Fruit fly (Drosophila melanogaster) whole organism, pupa: ENCODE results near the gene Dip-C.
A peak's percentile ranks its signal among the peaks of the same experiment; 100 is the strongest.

ENCODE experiments used
- CG10348 ChIP-seq: fragments of 200-800 bp; sonication (Bioruptor generic); IDR thresholded peaks from 2 replicates; pipeline ENCODE4 v1.3.6; 2022; ENCODE audit warnings: missing biosample characterization, missing genetic modification characterization
- CG12605 ChIP-seq: fragments of 200-800 bp; sonication (Bioruptor generic); IDR thresholded peaks from 2 replicates; pipeline ENCODE4 v1.3.6; 2022; ENCODE audit warnings: missing biosample characterization, missing genetic modification characterization
- CG13204 ChIP-seq: fragments of 200-800 bp; sonication (Bioruptor generic); optimal IDR thresholded peaks from 2 replicates; lab custom pipeline; 2018; ENCODE audit warnings: missing biosample characterization, mild to moderate bottlenecking, missing genetic modification characterization, moderate library complexity
- CG14655 ChIP-seq: fragments of 200-800 bp; sonication (Bioruptor generic); optimal IDR thresholded peaks from 3 replicates; lab custom pipeline; 2017; ENCODE audit warnings: mild to moderate bottlenecking, missing biosample characterization, missing genetic modification reagents, missing genetic modification characterization
- CG15710 ChIP-seq: fragments of 200-800 bp; sonication (Bioruptor generic); optimal IDR thresholded peaks from 2 replicates; lab custom pipeline; 2018; ENCODE audit warnings: missing biosample characterization, mild to moderate bottlenecking, missing genetic modification characterization, moderate library complexity
- CG17806 ChIP-seq: fragments of 200-800 bp; sonication (Bioruptor generic); optimal IDR thresholded peaks from 2 replicates; lab custom pipeline; 2018; ENCODE audit warnings: missing biosample characterization, mild to moderate bottlenecking, missing genetic modification characterization, moderate library complexity
- CG32121 ChIP-seq: fragments of 200-800 bp; sonication (Bioruptor generic); IDR thresholded peaks from 2 replicates; pipeline ENCODE4 v1.3.6; 2022; ENCODE audit warnings: missing biosample characterization, missing genetic modification characterization
- CG34367 ChIP-seq: fragments of 200-800 bp; sonication (Bioruptor generic); optimal IDR thresholded peaks from 2 replicates; lab custom pipeline; 2018; ENCODE audit warnings: missing biosample characterization, mild to moderate bottlenecking, missing genetic modification characterization
- CG4496 ChIP-seq: fragments of 200-800 bp; sonication (Bioruptor generic); IDR thresholded peaks from 3 replicates; pipeline ENCODE4 v1.3.6; 2022; ENCODE audit warnings: missing biosample characterization, missing genetic modification characterization
- CG8159 ChIP-seq: fragments of 200-800 bp; sonication (Bioruptor generic); optimal IDR thresholded peaks from 3 replicates; lab custom pipeline; 2018; ENCODE audit warnings: missing biosample characterization, mild to moderate bottlenecking, missing genetic modification characterization, moderate library complexity
- CG8301 ChIP-seq: fragments of 200-800 bp; sonication (Bioruptor generic); optimal IDR thresholded peaks from 2 replicates; lab custom pipeline; 2018; ENCODE audit warnings: missing biosample characterization, mild to moderate bottlenecking, missing genetic modification characterization
- CG9948 ChIP-seq: fragments of 200-800 bp; sonication (Bioruptor generic); optimal IDR thresholded peaks from 2 replicates; lab custom pipeline; 2018; ENCODE audit warnings: missing biosample characterization, mild to moderate bottlenecking, missing genetic modification characterization, moderate library complexity
- D1 ChIP-seq: fragments of 200-800 bp; sonication (Bioruptor generic); optimal IDR thresholded peaks from 2 replicates; lab custom pipeline; 2018; ENCODE audit warnings: missing biosample characterization, mild to moderate bottlenecking, missing genetic modification characterization, moderate library complexity
- EcR ChIP-seq: fragments of 200-800 bp; sonication (Bioruptor generic); optimal IDR thresholded peaks from 3 replicates; lab custom pipeline; 2019; ENCODE audit warnings: missing biosample characterization, missing genetic modification characterization, mild to moderate bottlenecking, moderate library complexity, missing genetic modification reagents
- Ets98B ChIP-seq: fragments of 200-800 bp; sonication (Bioruptor generic); IDR thresholded peaks from 2 replicates; pipeline ENCODE4 v1.3.6; 2022; ENCODE audit warnings: missing biosample characterization, missing genetic modification characterization
- Pif1A ChIP-seq: fragments of 200-800 bp; sonication (Bioruptor generic); optimal IDR thresholded peaks from 3 replicates; lab custom pipeline; 2016; ENCODE audit warnings: missing biosample characterization, missing genetic modification characterization
- Pif1B ChIP-seq: fragments of 200-800 bp; sonication (Bioruptor generic); optimal IDR thresholded peaks from 3 replicates; lab custom pipeline; 2016; ENCODE audit warnings: missing biosample characterization, missing genetic modification characterization
- Snoo ChIP-seq: fragments of 200-800 bp; sonication (Bioruptor generic); optimal IDR thresholded peaks from 3 replicates; lab custom pipeline; 2017; ENCODE audit warnings: missing biosample characterization, mild to moderate bottlenecking, missing genetic modification characterization, inconsistent platforms
- fd96Ca ChIP-seq: fragments of 200-800 bp; sonication (Bioruptor generic); IDR thresholded peaks from 3 replicates; pipeline ENCODE4 v1.3.6; 2022; ENCODE audit warnings: missing biosample characterization, missing genetic modification characterization
- gl ChIP-seq: fragments of 200-800 bp; sonication (Bioruptor generic); optimal IDR thresholded peaks from 2 replicates; lab custom pipeline; 2018; ENCODE audit warnings: missing biosample characterization, mild to moderate bottlenecking, missing genetic modification characterization
- rn ChIP-seq: fragments of 200-800 bp; sonication (Bioruptor generic); IDR thresholded peaks from 2 replicates; pipeline ENCODE4 v1.3.6; 2022; ENCODE audit warnings: missing biosample characterization, missing genetic modification characterization

The Dip-C gene

dm6 chr3R:12369793-12370642, 43.5 kb downstream of the Dip-C start:
- TF ChIP-seq Pif1A (GFP tag; lab: Kevin White, UChicago) = no peak
- TF ChIP-seq fd96Ca (GFP tag; lab: Robert Waterston, UW) = no peak
- TF ChIP-seq rn (GFP tag; lab: Robert Waterston, UW) = no peak
- no peak for TF ChIP-seq D1 (tag; lab: Kevin White, UChicago)
- TF ChIP-seq Snoo (tag; lab: Kevin White, UChicago) = no peak
- no peak for TF ChIP-seq Ets98B (GFP tag; lab: Robert Waterston, UW)
- no peak for TF ChIP-seq CG34367 (tag; lab: Kevin White, UChicago)
- no peak for TF ChIP-seq CG9948

- peak; percentile 90 for TF ChIP-seq Ets98B (GFP tag; lab: Robert Waterston, UW)
- TF ChIP-seq Pif1A (GFP tag; lab: Kevin White, UChicago) = peak; percentile 53
- peak; percentile 72 for TF ChIP-seq CG9948
- no peak for TF ChIP-seq CG13204 (GFP tag; lab: Kevin White, UChicago)
- TF ChIP-seq rn (GFP tag; lab: Robert Waterston, UW) = no peak
- TF ChIP-seq CG34367 (tag; lab: Kevin White, UChicago) = peak; percentile 17
- TF ChIP-seq EcR = peak; percentile 48
- TF ChIP-seq Snoo (tag; lab: Kevin White, UChicago) = peak; percentile 14
- TF ChIP-seq CG12605 = peak; percentile 75
- TF ChIP-seq D1 (tag; lab: Kevin White, UChicago) = no peak
- peak; percentile 88 for TF ChIP-seq CG8301 (tag; lab: Kevin White, UChicago)
- peak; percentile 92 for TF ChIP-seq CG32121 (GFP tag; lab: Robert Waterston, UW)
- peak; percentile 39 for TF ChIP-seq CG17806
- peak; percentile 74 for TF ChIP-seq CG4496 (GFP tag; lab: Robert Waterston, UW)
- no peak for TF ChIP-seq gl (tag; lab: Kevin White, UChicago)
- peak; percentile 30 for TF ChIP-seq CG10348 (GFP tag; lab: Robert Waterston, UW)
- peak; percentile 24 for TF ChIP-seq CG15710 (tag; lab: Kevin White, UChicago)
- peak; percentile 86 for TF ChIP-seq CG14655 (GFP tag; lab: Kevin White, UChicago)
- peak; percentile 47 for TF ChIP-seq CG8159 (tag; lab: Kevin White, UChicago)
- peak; percentile 38 for TF ChIP-seq Pif1B (GFP tag; lab: Kevin White, UChicago)
- TF ChIP-seq fd96Ca (GFP tag; lab: Robert Waterston, UW) = peak; percentile 89; the same call in 2 of the 3 replicates
These were observed 44.3 kb downstream of the Dip-C start, which contains the start of gene GstD1 for dm6 chr3R:12369135-12369792. GstD1 (minus strand) TSS chr3R:12369268.

- no peak for TF ChIP-seq gl (tag; lab: Kevin White, UChicago)
- TF ChIP-seq Ets98B (GFP tag; lab: Robert Waterston, UW) = no peak
- TF ChIP-seq Snoo (tag; lab: Kevin White, UChicago) = no peak
- TF ChIP-seq CG4496 (GFP tag; lab: Robert Waterston, UW) = no peak
- no peak for TF ChIP-seq CG15710 (tag; lab: Kevin White, UChicago)
- TF ChIP-seq Pif1A (GFP tag; lab: Kevin White, UChicago) = no peak
- TF ChIP-seq Pif1B (GFP tag; lab: Kevin White, UChicago) = no peak
- no peak for TF ChIP-seq EcR
- TF ChIP-seq CG12605 = no peak
- TF ChIP-seq CG32121 (GFP tag; lab: Robert Waterston, UW) = no peak
These were observed 46.1 kb downstream of the Dip-C start, which contains the start of gene GstD9 for dm6 chr3R:12367464-12367863. GstD9 (minus strand) TSS chr3R:12367564.

dm6 chr3R:12365887-12366286, 47.7 kb downstream of the Dip-C start:
- no peak for TF ChIP-seq CG15710 (tag; lab: Kevin White, UChicago)
- no peak for TF ChIP-seq CG32121 (GFP tag; lab: Robert Waterston, UW)
- no peak for TF ChIP-seq Pif1A (GFP tag; lab: Kevin White, UChicago)
- TF ChIP-seq fd96Ca (GFP tag; lab: Robert Waterston, UW) = no peak
- no peak for TF ChIP-seq rn (GFP tag; lab: Robert Waterston, UW)
- TF ChIP-seq Snoo (tag; lab: Kevin White, UChicago) = no peak
- TF ChIP-seq D1 (tag; lab: Kevin White, UChicago) = no peak
- no peak for TF ChIP-seq CG12605
- TF ChIP-seq CG9948 = no peak
- no peak for TF ChIP-seq CG10348 (GFP tag; lab: Robert Waterston, UW)
- no peak for TF ChIP-seq CG8301 (tag; lab: Kevin White, UChicago)
- TF ChIP-seq gl (tag; lab: Kevin White, UChicago) = no peak
- no peak for TF ChIP-seq CG4496 (GFP tag; lab: Robert Waterston, UW)
- TF ChIP-seq, all 21 proteins: peak for 0

- TF ChIP-seq rn (GFP tag; lab: Robert Waterston, UW) (no peak), D1 (tag; lab: Kevin White, UChicago) (no peak), CG10348 (GFP tag; lab: Robert Waterston, UW) (no peak), CG34367 (tag; lab: Kevin White, UChicago) (no peak), CG17806 (no peak), CG12605 (no peak), CG9948 (no peak), fd96Ca (GFP tag; lab: Robert Waterston, UW) (no peak), Ets98B (GFP tag; lab: Robert Waterston, UW) (no peak), CG8301 (tag; lab: Kevin White, UChicago) (no peak), CG8159 (tag; lab: Kevin White, UChicago) (no peak), EcR (no peak), CG13204 (GFP tag; lab: Kevin White, UChicago) (no peak), CG14655 (GFP tag; lab: Kevin White, UChicago) (no peak), Snoo (tag; lab: Kevin White, UChicago) (no peak), Pif1A (GFP tag; lab: Kevin White, UChicago) (no peak), CG32121 (GFP tag; lab: Robert Waterston, UW) (no peak)
- TF ChIP-seq, all 21 proteins: peak for 0
These were observed 48.2 kb downstream of the Dip-C start, which contains the start of gene GstD10 for dm6 chr3R:12365264-12365840. GstD10 (minus strand) TSS chr3R:12365735.
